Fruit fly (Drosophila melanogaster): ENCODE results near the gene kst.

DNA sequence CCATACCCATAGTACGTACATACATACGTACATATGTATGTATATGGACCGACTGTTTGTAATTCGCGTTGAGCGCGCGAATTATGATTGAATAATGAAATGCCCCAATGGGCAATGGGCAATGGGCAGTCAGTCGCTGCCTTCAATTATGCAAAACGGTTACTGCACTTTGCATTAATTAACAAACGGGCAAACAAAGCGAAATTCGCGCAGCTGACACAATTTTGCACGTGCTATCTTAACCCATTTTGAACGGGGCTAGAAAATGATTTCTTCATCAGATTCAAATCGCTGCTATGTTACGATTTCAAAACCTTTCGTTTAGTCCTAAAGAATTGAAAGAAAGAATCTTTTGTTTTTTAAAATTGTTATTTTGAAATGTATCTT is 63.3 kb downstream of the kst start:
- TF ChIP-seq CG8478 (optimal IDR thresholded peaks at IDR 0.05) = no peak
- no peak for TF ChIP-seq CTCF (optimal IDR thresholded peaks at IDR 0.05)

All from S2 (cell line).